Fruit fly (Drosophila melanogaster): ENCODE measurements around the gene CG8149.
A peak's percentile ranks its signal among the peaks of the same experiment; 100 is the strongest.

dm6 chr3R:9551013-9551658 lies 46.7 kb downstream of the CG8149 start:
- TF ChIP-seq pan (optimal IDR thresholded peaks at IDR 0.05) = no peak
- no peak for TF ChIP-seq CG8478 (optimal IDR thresholded peaks at IDR 0.05)
- TF ChIP-seq Dll (optimal IDR thresholded peaks at IDR 0.05) = peak; percentile 93
- no peak for TF ChIP-seq usp (GFP tag; optimal IDR thresholded peaks at IDR 0.05)
- no peak for TF ChIP-seq psq (optimal IDR thresholded peaks at IDR 0.05)
